Worm (Caenorhabditis elegans) whole organism, young adult: ENCODE data around the gene bath-20.
"Not testable (repeated sequence)": the region's sequence is repeated elsewhere in the genome, so short reads cannot be mapped to it uniquely, and the experiment has no call there.

ENCODE experiments used
- B0035.1 ChIP-seq: sonication (generic microtip); optimal IDR thresholded peaks from 2 replicates; lab custom pipeline; 2016; ENCODE audit warnings: missing genetic modification characterization, mild to moderate bottlenecking, missing compliant biosample characterization, missing genotype, missing genetic modification reagents
- hsf-1 ChIP-seq: fragments of 200-800 bp; sonication (Bioruptor generic); IDR thresholded peaks from 2 replicates; pipeline ENCODE4 v1.3.6; 2022; ENCODE audit warnings: missing genetic modification reagents, missing genetic modification characterization, missing compliant biosample characterization
- unc-62 ChIP-seq: fragments of 150-350 bp; optimal IDR thresholded peaks from 2 replicates; lab custom pipeline; 2014; ENCODE audit warnings: missing biosample characterization, missing genetic modification reagents, missing genetic modification characterization

DNA sequence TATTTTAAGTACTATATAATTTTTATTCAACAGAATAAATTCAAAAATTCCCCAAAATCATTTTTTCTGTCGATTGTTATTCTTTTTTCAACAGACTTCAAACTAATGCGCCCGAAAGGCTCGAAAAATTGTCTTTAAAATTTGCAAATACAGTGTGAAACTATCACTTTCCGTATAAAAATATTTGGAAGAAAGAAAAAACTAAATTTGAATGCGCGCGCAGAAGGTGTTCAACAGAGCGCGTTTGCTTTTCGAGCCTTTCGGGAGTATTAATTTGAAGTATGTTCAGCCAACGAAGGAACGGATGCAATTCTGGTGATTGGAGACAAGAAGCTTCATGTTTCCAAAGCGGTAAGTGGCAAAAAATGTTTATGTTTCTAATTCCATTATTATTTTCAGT lies 10.1 kb downstream of the bath-20 start, which contains the start of gene btb-4:
- TF ChIP-seq B0035.1; unc-62 (GFP tag; lab: Kevin White, UChicago); hsf-1 (GFP tag; lab: Robert Waterston, UW): not testable (repeated sequence)
